Worm (Caenorhabditis elegans) whole organism, early embryonic: ENCODE results near the gene srsx-24.

ENCODE experiments used
- ama-1 ChIP-seq: fragments of 150-350 bp; optimal IDR thresholded peaks from 2 replicates; lab custom pipeline; 2014
- ets-7 ChIP-seq: sonication (generic microtip); optimal IDR thresholded peaks from 2 replicates; lab custom pipeline; 2016; ENCODE audit warnings: missing genotype, missing genetic modification characterization, missing compliant biosample characterization
- flt-1 ChIP-seq: fragments of 200-800 bp; sonication (Bioruptor generic); IDR thresholded peaks from 2 replicates; pipeline ENCODE4 v1.3.6; 2022; ENCODE audit warnings: missing genetic modification characterization, missing compliant biosample characterization
- hmbx-1 ChIP-seq: sonication (generic microtip); optimal IDR thresholded peaks from 2 replicates; lab custom pipeline; 2016; ENCODE audit warnings: mild to moderate bottlenecking, missing genetic modification characterization, missing compliant biosample characterization
- hmg-4 ChIP-seq: fragments of 200-800 bp; sonication (Bioruptor generic); optimal IDR thresholded peaks from 2 replicates; lab custom pipeline; 2018; ENCODE audit warnings: mild to moderate bottlenecking, missing genetic modification characterization, missing compliant biosample characterization
- pes-1 ChIP-seq: fragments of 200-800 bp; sonication (Bioruptor generic); IDR thresholded peaks from 2 replicates; pipeline ENCODE4 v1.3.6; 2022; ENCODE audit warnings: missing genetic modification reagents, missing genetic modification characterization, missing compliant biosample characterization
- sea-1 ChIP-seq: fragments of 200-800 bp; sonication (Bioruptor generic); conservative IDR thresholded peaks from 2 replicates; pipeline ENCODE4 v1.3.6; 2022; ENCODE audit warnings: missing genetic modification characterization, missing compliant biosample characterization
- tra-4 ChIP-seq: sonication (generic microtip); optimal IDR thresholded peaks from 2 replicates; lab custom pipeline; 2017; ENCODE audit warnings: missing genetic modification characterization, missing compliant biosample characterization

DNA sequence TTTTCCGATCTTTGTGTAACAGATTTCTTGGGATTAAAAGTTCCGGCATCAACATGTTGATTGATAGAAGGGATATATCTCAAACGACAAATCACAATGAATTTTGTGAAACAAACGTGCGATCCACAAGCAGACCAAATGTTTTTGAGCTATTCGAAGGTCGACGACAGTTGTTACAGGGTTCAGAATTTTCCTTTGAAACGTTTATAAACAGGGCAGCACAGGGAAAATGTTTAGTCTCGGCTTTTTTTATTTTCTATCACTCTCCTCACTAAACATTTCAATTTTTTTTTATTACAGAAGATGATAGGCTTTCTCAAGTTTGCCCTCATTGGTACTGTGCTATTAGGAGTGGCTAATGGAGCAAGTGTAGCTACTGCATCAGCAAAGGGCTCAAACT, 14.3 kb downstream of the srsx-24 start, which contains the start of gene exc-13:
- TF ChIP-seq hmg-4, result no peak
- TF ChIP-seq sea-1 (GFP tag; lab: Robert Waterston, UW), result no peak
- no peak for TF ChIP-seq pes-1 (GFP tag; lab: Robert Waterston, UW)
- no peak for TF ChIP-seq tra-4 (tag; lab: Kevin White, UChicago)
- no peak for TF ChIP-seq ama-1 (lab: Kevin White, UChicago)
- no peak for TF ChIP-seq hmbx-1
- no peak for TF ChIP-seq ets-7 (tag; lab: Kevin White, UChicago)
- no peak for TF ChIP-seq flt-1 (GFP tag; lab: Robert Waterston, UW)
